Worm (Caenorhabditis elegans): ENCODE data around the gene spp-13.

The spp-13 gene

ce11 chrX:8418382-8418781 lies at the start of gene spp-13:
spp-13 (minus strand) TSS chrX:8418524.
- TF ChIP-seq W03F9.2 (tag; optimal IDR thresholded peaks at IDR 0.05) (no peak), dao-5 (tag; optimal IDR thresholded peaks at IDR 0.05) (no peak), him-1 (tag; optimal IDR thresholded peaks at IDR 0.05) (no peak)

ce11 chrX:8463889-8464444 lies 45.6 kb upstream of the spp-13 start:
- TF ChIP-seq him-1 (tag; optimal IDR thresholded peaks at IDR 0.05) (no peak), W03F9.2 (tag; optimal IDR thresholded peaks at IDR 0.05) (no peak), dao-5 (tag; optimal IDR thresholded peaks at IDR 0.05) (no peak)

ce11 chrX:8463085-8463645 lies 44.8 kb upstream of the spp-13 start, which contains the start of gene F16F9.4:
F16F9.4 (minus strand) TSS chrX:8463360.
- TF ChIP-seq dao-5 (tag; optimal IDR thresholded peaks at IDR 0.05), result no peak
- TF ChIP-seq W03F9.2 (tag; optimal IDR thresholded peaks at IDR 0.05), result no peak
- TF ChIP-seq him-1 (tag; optimal IDR thresholded peaks at IDR 0.05), result no peak

ce11 chrX:8460958-8461357 lies 42.6 kb upstream of the spp-13 start:
- TF ChIP-seq W03F9.2 (tag; optimal IDR thresholded peaks at IDR 0.05), result no peak
- TF ChIP-seq him-1 (tag; optimal IDR thresholded peaks at IDR 0.05), result no peak
- TF ChIP-seq dao-5 (tag; optimal IDR thresholded peaks at IDR 0.05), result no peak

- no peak for TF ChIP-seq dao-5 (tag; optimal IDR thresholded peaks at IDR 0.05)
- TF ChIP-seq him-1 (tag; optimal IDR thresholded peaks at IDR 0.05), result no peak
- no peak for TF ChIP-seq W03F9.2 (tag; optimal IDR thresholded peaks at IDR 0.05)
Observed at ce11 chrX:8459789-8460188, 41.5 kb upstream of the spp-13 start.

- TF ChIP-seq dao-5 (tag; optimal IDR thresholded peaks at IDR 0.05), result no peak
- TF ChIP-seq W03F9.2 (tag; optimal IDR thresholded peaks at IDR 0.05), result no peak
Observed at ce11 chrX:8457314-8457713, 39.0 kb upstream of the spp-13 start, which contains the start of gene F16F9.3. F16F9.3 (plus strand) TSS chrX:8457614.

- no peak for TF ChIP-seq W03F9.2 (tag; optimal IDR thresholded peaks at IDR 0.05)
- no peak for TF ChIP-seq dao-5 (tag; optimal IDR thresholded peaks at IDR 0.05)
- TF ChIP-seq him-1 (tag; optimal IDR thresholded peaks at IDR 0.05), result no peak
Observed at ce11 chrX:8455590-8456166, 37.4 kb upstream of the spp-13 start, which contains the start of gene dpy-6. dpy-6 (minus strand) TSS chrX:8455640.

ce11 chrX:8446108-8446507 lies 27.8 kb upstream of the spp-13 start, which contains the start of gene F16F9.1:
F16F9.1 (plus strand) TSS chrX:8446408.
- TF ChIP-seq him-1 (tag; optimal IDR thresholded peaks at IDR 0.05) (no peak), dao-5 (tag; optimal IDR thresholded peaks at IDR 0.05) (no peak), W03F9.2 (tag; optimal IDR thresholded peaks at IDR 0.05) (no peak)

- no peak for TF ChIP-seq W03F9.2 (tag; optimal IDR thresholded peaks at IDR 0.05)
Observed at ce11 chrX:8444922-8445321, 26.6 kb upstream of the spp-13 start.

ce11 chrX:8440001-8440735 lies 21.8 kb upstream of the spp-13 start:
- TF ChIP-seq him-1 (tag; optimal IDR thresholded peaks at IDR 0.05) (no peak), dao-5 (tag; optimal IDR thresholded peaks at IDR 0.05) (no peak), W03F9.2 (tag; optimal IDR thresholded peaks at IDR 0.05) (no peak)

ce11 chrX:8438756-8439155 lies 20.4 kb upstream of the spp-13 start:
- TF ChIP-seq dao-5 (tag; optimal IDR thresholded peaks at IDR 0.05) (no peak), him-1 (tag; optimal IDR thresholded peaks at IDR 0.05) (no peak), W03F9.2 (tag; optimal IDR thresholded peaks at IDR 0.05) (no peak)

- TF ChIP-seq W03F9.2 (tag; optimal IDR thresholded peaks at IDR 0.05) (no peak), dao-5 (tag; optimal IDR thresholded peaks at IDR 0.05) (no peak), him-1 (tag; optimal IDR thresholded peaks at IDR 0.05) (no peak)
Observed at ce11 chrX:8432361-8432760, 14.0 kb upstream of the spp-13 start, which contains the start of gene kin-9. kin-9 (plus strand) TSS chrX:8432661.

- no peak for TF ChIP-seq him-1 (tag; optimal IDR thresholded peaks at IDR 0.05)
Observed at ce11 chrX:8429503-8429902, 11.2 kb upstream of the spp-13 start.

ce11 chrX:8428319-8428888 lies 10.1 kb upstream of the spp-13 start, which contains the start of gene F08F1.3:
F08F1.3 (plus strand) TSS chrX:8428838.
- no peak for TF ChIP-seq dao-5 (tag; optimal IDR thresholded peaks at IDR 0.05)
- no peak for TF ChIP-seq him-1 (tag; optimal IDR thresholded peaks at IDR 0.05)
- no peak for TF ChIP-seq W03F9.2 (tag; optimal IDR thresholded peaks at IDR 0.05)
